Fruit fly (Drosophila melanogaster) whole organism, pupa: Measurements from ENCODE around the gene Jon65Ai.
A peak's percentile ranks its signal among the peaks of the same experiment; 100 is the strongest.

Experiments used
- CG13204 ChIP-seq: fragments of 200-800 bp; sonication (Bioruptor generic); optimal IDR thresholded peaks from 2 replicates; lab custom pipeline; 2018; ENCODE audit warnings: missing biosample characterization, mild to moderate bottlenecking, missing genetic modification characterization, moderate library complexity
- CG15710 ChIP-seq: fragments of 200-800 bp; sonication (Bioruptor generic); optimal IDR thresholded peaks from 2 replicates; lab custom pipeline; 2018; ENCODE audit warnings: missing biosample characterization, mild to moderate bottlenecking, missing genetic modification characterization, moderate library complexity
- CG17806 ChIP-seq: fragments of 200-800 bp; sonication (Bioruptor generic); optimal IDR thresholded peaks from 2 replicates; lab custom pipeline; 2018; ENCODE audit warnings: missing biosample characterization, mild to moderate bottlenecking, missing genetic modification characterization, moderate library complexity
- CG34367 ChIP-seq: fragments of 200-800 bp; sonication (Bioruptor generic); optimal IDR thresholded peaks from 2 replicates; lab custom pipeline; 2018; ENCODE audit warnings: missing biosample characterization, mild to moderate bottlenecking, missing genetic modification characterization
- CG4496 ChIP-seq: fragments of 200-800 bp; sonication (Bioruptor generic); IDR thresholded peaks from 3 replicates; pipeline ENCODE4 v1.3.6; 2022; ENCODE audit warnings: missing biosample characterization, missing genetic modification characterization
- D1 ChIP-seq: fragments of 200-800 bp; sonication (Bioruptor generic); optimal IDR thresholded peaks from 2 replicates; lab custom pipeline; 2018; ENCODE audit warnings: missing biosample characterization, mild to moderate bottlenecking, missing genetic modification characterization, moderate library complexity
- Pif1B ChIP-seq: fragments of 200-800 bp; sonication (Bioruptor generic); optimal IDR thresholded peaks from 3 replicates; lab custom pipeline; 2016; ENCODE audit warnings: missing biosample characterization, missing genetic modification characterization
- Snoo ChIP-seq: fragments of 200-800 bp; sonication (Bioruptor generic); optimal IDR thresholded peaks from 3 replicates; lab custom pipeline; 2017; ENCODE audit warnings: missing biosample characterization, mild to moderate bottlenecking, missing genetic modification characterization, inconsistent platforms
- fd96Ca ChIP-seq: fragments of 200-800 bp; sonication (Bioruptor generic); IDR thresholded peaks from 3 replicates; pipeline ENCODE4 v1.3.6; 2022; ENCODE audit warnings: missing biosample characterization, missing genetic modification characterization

DNA sequence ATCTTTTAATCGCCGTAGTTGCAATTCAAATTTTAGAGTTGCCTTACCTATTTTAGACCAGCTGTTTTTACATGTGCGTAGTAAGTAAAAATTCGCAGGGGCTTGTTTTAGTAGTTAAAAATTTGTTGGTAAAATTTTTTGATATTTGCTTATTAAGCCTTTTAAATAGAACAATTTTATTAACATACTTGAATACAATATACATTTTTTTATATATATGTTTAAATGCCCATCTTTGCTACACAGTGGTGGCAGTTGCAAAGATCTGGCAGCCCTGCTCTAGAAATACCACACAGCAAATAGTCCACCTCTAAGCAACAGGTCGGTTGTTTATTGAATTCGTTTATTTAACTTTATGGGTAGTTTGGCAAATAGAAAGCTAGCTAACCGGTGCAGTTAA, 40.5 kb upstream of the Jon65Ai start, which contains the start of the genes CG10467 and loj:
- TF ChIP-seq CG13204 (GFP tag; lab: Kevin White, UChicago) (no peak), D1 (tag; lab: Kevin White, UChicago) (peak; percentile 78), Snoo (tag; lab: Kevin White, UChicago) (peak; percentile 86), CG17806 (tag; lab: Kevin White, UChicago) (peak; percentile 94), fd96Ca (GFP tag; lab: Robert Waterston, UW) (peak; percentile 87), Pif1B (GFP tag; lab: Kevin White, UChicago) (peak; percentile 72), CG34367 (tag; lab: Kevin White, UChicago) (peak; percentile 85), CG15710 (peak; percentile 88), CG4496 (peak; percentile 96)
